Worm (Caenorhabditis elegans) whole organism, L4 larva: ENCODE data around the gene cyp-34A5.

Source experiments
- F10B5.3 ChIP-seq: sonication (generic microtip); optimal IDR thresholded peaks from 2 replicates; lab custom pipeline; 2016; ENCODE audit warnings: mild to moderate bottlenecking, missing genetic modification characterization, missing compliant biosample characterization
- F37D6.2 ChIP-seq: sonication (generic microtip); optimal IDR thresholded peaks from 2 replicates; lab custom pipeline; 2016; ENCODE audit warnings: mild to moderate bottlenecking, missing genetic modification characterization, missing compliant biosample characterization
- F49E8.2 ChIP-seq: sonication (generic microtip); optimal IDR thresholded peaks from 2 replicates; lab custom pipeline; 2016; ENCODE audit warnings: missing compliant biosample characterization, mild to moderate bottlenecking, missing genetic modification characterization, borderline replicate concordance
- R02D3.7 ChIP-seq: fragments of 150-350 bp; sonication (generic microtip); optimal IDR thresholded peaks from 3 replicates; lab custom pipeline; 2014; ENCODE audit warnings: missing biosample characterization, missing genetic modification characterization
- ces-1 ChIP-seq: fragments of 150-350 bp; sonication (generic microtip); optimal IDR thresholded peaks from 4 replicates; lab custom pipeline; 2014; ENCODE audit warnings: missing biosample characterization, missing genetic modification reagents, missing genetic modification characterization
- cey-2 ChIP-seq: sonication (generic microtip); optimal IDR thresholded peaks from 3 replicates; lab custom pipeline; 2017; ENCODE audit warnings: missing genetic modification characterization, mild to moderate bottlenecking, missing compliant biosample characterization, antibody characterized with exemption, borderline replicate concordance; ENCODE audit not compliant: insufficient read depth
- daf-16 ChIP-seq, 3 experiments: sonication (generic microtip); optimal IDR thresholded peaks; 2 replicates each; lab custom pipeline; 2016 to 2017; ENCODE audit warnings: missing genetic modification characterization in 3 of 3, missing genetic modification reagents in 3 of 3, mild to moderate bottlenecking in 2 of 3, missing compliant biosample characterization in 2 of 3, missing biosample characterization in 1 of 3, moderate library complexity in 1 of 3
- dmd-6 ChIP-seq: fragments of 200-800 bp; sonication (Bioruptor generic); IDR thresholded peaks from 2 replicates; pipeline ENCODE4 v1.3.6; 2022; ENCODE audit warnings: missing genetic modification reagents, missing genetic modification characterization, missing compliant biosample characterization
- dmd-8 ChIP-seq: fragments of 200-800 bp; sonication (Bioruptor generic); IDR thresholded peaks from 2 replicates; pipeline ENCODE4 v1.3.6; 2022; ENCODE audit warnings: missing genetic modification characterization, missing compliant biosample characterization
- dpl-1 ChIP-seq: fragments of 150-350 bp; optimal IDR thresholded peaks from 2 replicates; lab custom pipeline; 2014; ENCODE audit warnings: missing biosample characterization, missing genetic modification reagents, missing genetic modification characterization
- duxl-1 ChIP-seq: sonication (generic microtip); optimal IDR thresholded peaks from 2 replicates; lab custom pipeline; 2016; ENCODE audit warnings: mild to moderate bottlenecking, missing genetic modification characterization, moderate library complexity, missing compliant biosample characterization; ENCODE audit not compliant: poor library complexity
- dve-1 ChIP-seq: sonication (generic microtip); optimal IDR thresholded peaks from 2 replicates; lab custom pipeline; 2017; ENCODE audit warnings: antibody characterized with exemption, mild to moderate bottlenecking, missing genetic modification characterization, missing compliant biosample characterization; ENCODE audit not compliant: insufficient read depth
- hlh-11 ChIP-seq: fragments of 200-800 bp; sonication (Bioruptor generic); optimal IDR thresholded peaks from 2 replicates; lab custom pipeline; 2018; ENCODE audit warnings: mild to moderate bottlenecking, missing genetic modification characterization, missing compliant biosample characterization
- mdl-1 ChIP-seq, 2 experiments: fragments of 150-350 bp in 1 of 2; sonication (generic microtip) in 1 of 2; optimal IDR thresholded peaks; 2 replicates each; lab custom pipeline; 2014 to 2017; ENCODE audit warnings: missing biosample characterization in 2 of 2, missing genetic modification characterization in 2 of 2
- nhr-102 ChIP-seq: sonication (generic microtip); optimal IDR thresholded peaks from 2 replicates; lab custom pipeline; 2016; ENCODE audit warnings: mild to moderate bottlenecking, missing genetic modification characterization, moderate library complexity, missing compliant biosample characterization
- nhr-111 ChIP-seq: fragments of 200-800 bp; sonication (Bioruptor generic); optimal IDR thresholded peaks from 2 replicates; lab custom pipeline; 2018; ENCODE audit warnings: mild to moderate bottlenecking, missing genetic modification characterization, missing compliant biosample characterization
- nhr-28 ChIP-seq: fragments of 150-350 bp; optimal IDR thresholded peaks from 2 replicates; lab custom pipeline; 2014; ENCODE audit warnings: missing biosample characterization, missing genetic modification characterization
- nhr-76 ChIP-seq: fragments of 150-350 bp; optimal IDR thresholded peaks from 2 replicates; lab custom pipeline; 2014; ENCODE audit warnings: missing biosample characterization, missing genetic modification characterization
- nhr-77 ChIP-seq: fragments of 150-350 bp; optimal IDR thresholded peaks from 2 replicates; lab custom pipeline; 2014; ENCODE audit warnings: missing biosample characterization, missing genetic modification characterization
- php-3 ChIP-seq: fragments of 200-800 bp; sonication (Bioruptor generic); IDR thresholded peaks from 2 replicates; pipeline ENCODE4 v1.3.6; 2022; ENCODE audit warnings: missing genetic modification reagents, missing genetic modification characterization, missing compliant biosample characterization
- saeg-2 ChIP-seq: fragments of 200-800 bp; sonication (Bioruptor generic); IDR thresholded peaks from 2 replicates; pipeline ENCODE4 v1.3.6; 2022; ENCODE audit warnings: missing genetic modification reagents, missing genetic modification characterization, missing compliant biosample characterization
- snpc-1.2 ChIP-seq: fragments of 200-800 bp; sonication (Bioruptor generic); IDR thresholded peaks from 2 replicates; pipeline ENCODE4 v1.3.6; 2022; ENCODE audit warnings: missing genetic modification reagents, missing genetic modification characterization, missing compliant biosample characterization
- tag-97 ChIP-seq: fragments of 200-800 bp; sonication (Bioruptor generic); IDR thresholded peaks from 2 replicates; pipeline ENCODE4 v1.3.6; 2022; ENCODE audit warnings: missing genetic modification characterization, missing compliant biosample characterization
- tra-1 ChIP-seq: fragments of 200-800 bp; sonication (Bioruptor generic); IDR thresholded peaks from 2 replicates; pipeline ENCODE4 v1.3.6; 2022; ENCODE audit warnings: missing genetic modification reagents, missing genetic modification characterization, missing compliant biosample characterization
- unc-39 ChIP-seq: sonication (generic microtip); optimal IDR thresholded peaks from 2 replicates; lab custom pipeline; 2017; ENCODE audit warnings: missing biosample characterization, missing genetic modification characterization
- unc-62 ChIP-seq, 3 experiments: fragments of 150-350 bp in 1 of 3; sonication (generic microtip); optimal IDR thresholded peaks in 2 of 3; peaks in 1 of 3; 1 replicate in 1 of 3; 2 replicates in 2 of 3; lab custom pipeline; 2014 to 2017; ENCODE audit warnings: missing biosample characterization in 3 of 3, missing genetic modification characterization in 3 of 3, missing genetic modification reagents in 3 of 3, missing genotype in 1 of 3
- zip-11 ChIP-seq: fragments of 200-800 bp; sonication (Bioruptor generic); IDR thresholded peaks from 2 replicates; pipeline ENCODE4 v1.3.6; 2022; ENCODE audit warnings: missing genetic modification characterization, missing compliant biosample characterization

The cyp-34A5 gene

DNA sequence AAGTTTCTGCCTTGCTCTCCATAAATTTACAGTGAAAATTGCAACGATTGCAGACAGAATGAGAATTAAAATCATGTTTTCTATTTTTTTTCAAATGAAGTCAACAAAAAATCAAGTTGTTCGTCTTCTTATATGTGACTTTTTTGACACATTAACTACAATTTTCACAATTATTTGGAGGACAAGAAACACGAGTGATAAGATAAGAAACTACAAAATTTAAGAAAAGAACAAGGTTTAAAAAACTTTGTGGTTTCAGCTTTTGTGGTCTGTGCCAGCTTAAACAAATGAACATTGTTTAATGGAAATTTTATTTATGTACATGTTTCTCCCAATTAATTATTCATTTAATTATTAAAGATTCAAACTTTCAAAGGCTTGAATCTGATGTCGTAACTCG, 12.9 kb upstream of the cyp-34A5 start, which contains the start of gene cyp-34A9 (continued):
- peak; percentile 53 for TF ChIP-seq nhr-102 (tag; lab: Kevin White, UChicago)
- TF ChIP-seq dpl-1 (GFP tag; lab: Kevin White, UChicago): no peak
- TF ChIP-seq nhr-111 (GFP tag; lab: Kevin White, UChicago): no peak
- no peak for TF ChIP-seq ces-1 (GFP tag; lab: Kevin White, UChicago)
- no peak for TF ChIP-seq snpc-1.2 (GFP tag; lab: Robert Waterston, UW)
- TF ChIP-seq saeg-2 (GFP tag; lab: Robert Waterston, UW): no peak
- TF ChIP-seq hlh-11: peak; percentile 56
- TF ChIP-seq nhr-76 (tag; lab: Kevin White, UChicago): no peak
- no peak for TF ChIP-seq F49E8.2 (tag; lab: Kevin White, UChicago)
- no peak for TF ChIP-seq dmd-8 (GFP tag; lab: Robert Waterston, UW)
- TF ChIP-seq F10B5.3 (tag; lab: Kevin White, UChicago): no peak
- no peak for TF ChIP-seq daf-16 (GFP tag; optimal IDR thresholded peaks at IDR 0.05; lab: Kevin White, UChicago)
- TF ChIP-seq daf-16 (tag; optimal IDR thresholded peaks at IDR 0.05; lab: Kevin White, UChicago): peak; percentile 88
- TF ChIP-seq tra-1 (GFP tag; lab: Robert Waterston, UW): no peak

DNA sequence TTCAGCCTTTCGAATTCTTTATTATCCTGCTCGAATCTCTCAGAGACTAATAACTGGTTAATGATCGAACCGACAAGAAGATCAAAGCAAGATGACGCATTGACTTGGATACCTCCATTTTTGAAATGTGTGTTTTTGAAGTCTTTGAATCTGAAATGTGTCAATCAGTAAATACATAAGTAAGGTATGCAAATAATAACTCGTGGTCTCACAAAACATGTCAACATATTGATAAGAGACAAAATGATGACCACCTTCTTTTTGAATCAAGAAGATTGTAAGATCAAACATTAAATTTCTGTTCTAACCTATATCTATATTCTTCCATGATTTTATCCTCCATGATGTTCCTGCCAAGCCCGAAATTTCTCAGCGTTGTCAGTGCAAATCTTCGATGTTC, 12.2 kb upstream of the cyp-34A5 start:
- TF ChIP-seq dve-1 (tag; lab: Kevin White, UChicago): peak; percentile 47
- TF ChIP-seq php-3 (GFP tag; lab: Robert Waterston, UW): no peak
- peak; percentile 67 for TF ChIP-seq nhr-77
- peak; percentile 61 for TF ChIP-seq dmd-6
- no peak for TF ChIP-seq F37D6.2 (tag; lab: Kevin White, UChicago)
- TF ChIP-seq dmd-8 (GFP tag; lab: Robert Waterston, UW): no peak
- TF ChIP-seq zip-11 (GFP tag; lab: Robert Waterston, UW): no peak
- TF ChIP-seq hlh-11: peak; percentile 23
- peak; percentile 75 for TF ChIP-seq nhr-28
- peak; percentile 3 for TF ChIP-seq nhr-102 (tag; lab: Kevin White, UChicago)
- no peak for TF ChIP-seq saeg-2 (GFP tag; lab: Robert Waterston, UW)
- TF ChIP-seq daf-16 (GFP tag; optimal IDR thresholded peaks at IDR 0.05; lab: Kevin White, UChicago): no peak
- TF ChIP-seq daf-16 (tag; optimal IDR thresholded peaks at IDR 0.05; lab: Kevin White, UChicago): peak; percentile 97
- TF ChIP-seq duxl-1: no peak
- TF ChIP-seq tag-97 (GFP tag; lab: Robert Waterston, UW): no peak

DNA sequence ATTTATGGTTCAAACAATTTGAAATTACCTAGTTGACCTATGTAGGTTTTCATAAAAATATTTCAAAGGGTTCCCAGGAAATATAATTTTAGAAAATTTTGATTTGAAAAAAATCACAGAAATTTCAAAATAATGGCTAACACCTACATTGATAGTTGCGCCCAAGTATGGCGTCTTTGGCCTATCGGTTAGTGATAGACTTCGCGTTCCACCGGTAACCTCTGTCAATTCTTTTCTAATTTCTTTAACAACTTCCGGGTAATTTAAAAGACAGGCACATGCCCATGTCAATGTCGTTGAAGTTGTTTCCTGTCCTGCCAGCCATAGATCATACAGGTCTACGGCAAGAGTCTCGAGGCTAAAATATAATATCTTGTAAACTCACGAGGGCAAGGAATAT, 11.4 kb upstream of the cyp-34A5 start:
- TF ChIP-seq R02D3.7 (tag; lab: Kevin White, UChicago) (no peak), unc-62 (GFP tag; optimal IDR thresholded peaks at IDR 0.05 in 1 of 2; lab: Kevin White, UChicago) (peak in 1 of 2 experiments; percentile 95), unc-62 (tag; optimal IDR thresholded peaks at IDR 0.05; lab: Kevin White, UChicago) (no peak)
- TF ChIP-seq, all 104 proteins: peak for 1

DNA sequence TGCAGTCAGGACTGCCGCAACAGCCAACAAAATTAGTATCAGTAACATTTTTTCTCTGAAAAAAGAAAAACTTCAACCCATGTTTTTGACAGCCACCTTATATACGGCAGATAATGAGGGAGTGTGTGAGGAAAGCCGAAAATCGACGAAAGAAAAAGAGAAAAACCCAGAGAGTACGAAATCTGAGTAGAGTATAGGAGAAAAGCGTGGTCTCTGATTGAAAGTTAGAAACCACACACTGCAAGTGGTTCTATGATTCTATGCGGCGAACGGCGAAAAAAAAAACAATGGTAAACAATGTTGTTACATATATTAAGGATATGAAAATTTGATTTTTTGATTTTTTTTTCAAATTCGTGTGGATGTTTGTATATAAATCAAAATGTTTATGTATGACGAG, 10.3 kb upstream of the cyp-34A5 start, which contains the start of gene cyp-34A8:
Gene cyp-34A8 (minus strand): TSS at position 62 of the 400 bp plus-strand sequence.
- TF ChIP-seq nhr-77: peak; percentile 84
- peak in 1 of 2 experiments; percentile 24 for TF ChIP-seq mdl-1 (tag; optimal IDR thresholded peaks at IDR 0.05; lab: Kevin White, UChicago)
- TF ChIP-seq dve-1 (tag; lab: Kevin White, UChicago): peak; percentile 57
- peak; percentile 24 for TF ChIP-seq nhr-102 (tag; lab: Kevin White, UChicago)
- TF ChIP-seq nhr-28: peak; percentile 79
- peak; percentile 4 for TF ChIP-seq hlh-11
- TF ChIP-seq cey-2 (tag; lab: Kevin White, UChicago): no peak
- no peak for TF ChIP-seq R02D3.7 (tag; lab: Kevin White, UChicago)
- no peak for TF ChIP-seq daf-16 (GFP tag; optimal IDR thresholded peaks at IDR 0.05; lab: Kevin White, UChicago)
- TF ChIP-seq daf-16 (tag; optimal IDR thresholded peaks at IDR 0.05; lab: Kevin White, UChicago): peak; percentile 2
- TF ChIP-seq duxl-1: no peak
- TF ChIP-seq dmd-6: peak; percentile 52; the same call in 1 of the 2 replicates

- TF ChIP-seq unc-39 (tag; lab: Kevin White, UChicago) (no peak), nhr-28 (peak; percentile 42)
Measured at ce11 chrV:3963715-3964114, 6.2 kb upstream of the cyp-34A5 start, which contains the start of gene cyp-34A7. TSS of gene cyp-34A7 (minus strand) at chrV:3963815.
